Fruit fly (Drosophila melanogaster): ENCODE results near the gene kst.
A peak's percentile ranks its signal among the peaks of the same experiment; 100 is the strongest.

Gene kst

DNA sequence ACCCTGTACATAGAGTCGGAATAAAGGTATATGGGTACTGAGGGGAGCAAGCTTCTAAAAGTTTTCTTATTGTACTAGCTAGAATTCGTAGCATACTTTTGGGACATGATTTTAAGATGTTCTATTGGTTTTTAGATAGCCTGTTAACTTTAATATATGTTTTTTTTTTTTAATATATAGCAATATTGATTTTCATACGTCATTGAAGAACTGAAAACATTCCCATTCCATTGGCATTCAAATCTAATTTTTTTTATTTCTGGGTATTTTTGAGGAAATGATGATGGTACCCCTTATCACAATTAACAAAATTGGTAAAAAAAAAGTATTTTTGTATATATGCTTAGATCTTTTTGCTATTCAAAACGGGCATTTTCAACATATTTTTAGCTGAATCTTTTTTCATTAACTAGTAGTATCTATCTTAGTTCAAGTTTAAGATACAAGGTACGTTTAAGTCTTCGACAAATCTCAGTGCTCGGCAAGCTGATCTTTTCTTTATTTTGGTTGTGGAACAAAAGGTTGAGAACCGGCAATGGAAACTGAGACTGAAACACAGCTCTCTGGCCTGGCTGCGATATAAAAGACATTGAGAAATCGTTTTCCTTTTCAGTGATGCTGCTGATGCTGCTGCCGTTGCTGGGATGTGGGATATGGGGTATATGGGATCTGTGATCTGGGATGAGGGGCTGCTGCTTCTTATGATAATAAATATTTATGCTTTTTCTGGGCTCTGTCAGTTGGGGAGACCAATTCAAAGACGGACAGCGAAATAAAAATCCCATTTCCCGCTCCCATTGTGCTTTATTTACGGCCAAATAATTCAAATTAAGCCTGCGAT is 48.2 kb downstream of the kst start (continued):
- TF ChIP-seq ato (GFP tag; IDR thresholded peaks at IDR 0.05; ENCODE audit: partially characterized antibody), result no peak
- no peak for TF ChIP-seq CG11723 (GFP tag; optimal IDR thresholded peaks at IDR 0.05)
- peak; percentile 0 for TF ChIP-seq CG15696 (tag; optimal IDR thresholded peaks at IDR 0.05)
- no peak for TF ChIP-seq CG10959 (GFP tag; IDR thresholded peaks at IDR 0.05)
- peak; percentile 62 for TF ChIP-seq CG7556 (GFP tag; optimal IDR thresholded peaks at IDR 0.05)
- TF ChIP-seq Eip74EF (GFP tag; optimal IDR thresholded peaks at IDR 0.05), result no peak
- no peak for TF ChIP-seq CG17568 (GFP tag; optimal IDR thresholded peaks at IDR 0.05)
- peak in 1 of 2 experiments; percentile 47 for TF ChIP-seq eve (GFP tag; optimal IDR thresholded peaks at IDR 0.05)
- peak; percentile 58 for TF ChIP-seq tio (GFP tag; optimal IDR thresholded peaks at IDR 0.05)
- TF ChIP-seq CG5180 (GFP tag; optimal IDR thresholded peaks at IDR 0.05), result no peak
- TF ChIP-seq Hr3 (GFP tag; optimal IDR thresholded peaks at IDR 0.05), result peak; percentile 54
- TF ChIP-seq sqz (GFP tag; optimal IDR thresholded peaks at IDR 0.05), result peak; percentile 38
- no peak for TF ChIP-seq btn (GFP tag; optimal IDR thresholded peaks at IDR 0.05)
- no peak for TF ChIP-seq sens-2 (GFP tag; IDR thresholded peaks at IDR 0.05)
- TF ChIP-seq CG17359 (tag; optimal IDR thresholded peaks at IDR 0.05), result peak; percentile 46
- peak; percentile 61 for TF ChIP-seq row (GFP tag; IDR thresholded peaks at IDR 0.05)
- peak; percentile 49 for TF ChIP-seq Six4 (GFP tag; optimal IDR thresholded peaks at IDR 0.05)
- peak; percentile 70 for TF ChIP-seq CG11504 (tag; optimal IDR thresholded peaks at IDR 0.05)
- TF ChIP-seq grau (tag; optimal IDR thresholded peaks at IDR 0.05), result peak; percentile 45
- no peak for TF ChIP-seq CG12219 (GFP tag; optimal IDR thresholded peaks at IDR 0.05)
- TF ChIP-seq CG15601 (tag; optimal IDR thresholded peaks at IDR 0.05), result peak; percentile 38
- TF ChIP-seq Taf1 (GFP tag; IDR thresholded peaks at IDR 0.05), result no peak
- TF ChIP-seq Ets65A (GFP tag), result peak; percentile 89
- TF ChIP-seq Atf-2 (GFP tag; optimal IDR thresholded peaks at IDR 0.05), result no peak
- TF ChIP-seq Med (GFP tag), result peak; percentile 43
- TF ChIP-seq sisA (GFP tag; IDR thresholded peaks at IDR 0.05), result 0 out of 2 replicates have a peak, but pooled peaks have one; percentile 33
- TF ChIP-seq CG2678 (tag; optimal IDR thresholded peaks at IDR 0.05), result peak; percentile 69
- TF ChIP-seq kay (GFP tag; optimal IDR thresholded peaks at IDR 0.05), result peak; percentile 3
- no peak for TF ChIP-seq CG11085 (GFP tag; IDR thresholded peaks at IDR 0.05)
- TF ChIP-seq Meics (GFP tag; optimal IDR thresholded peaks at IDR 0.05), result peak; percentile 45
- TF ChIP-seq CG12071 (GFP tag; optimal IDR thresholded peaks at IDR 0.05), result no peak
- TF ChIP-seq pros (GFP tag; optimal IDR thresholded peaks at IDR 0.05), result peak; percentile 32
- TF ChIP-seq Poxn (GFP tag; IDR thresholded peaks at IDR 0.05), result no peak
- peak; percentile 52 for TF ChIP-seq Sox102F (GFP tag; optimal IDR thresholded peaks at IDR 0.05)
- peak; percentile 59 for TF ChIP-seq CG4424 (GFP tag; optimal IDR thresholded peaks at IDR 0.05)
- TF ChIP-seq Ptx1 (GFP tag; IDR thresholded peaks at IDR 0.05), result peak; percentile 46
- peak; percentile 86 for TF ChIP-seq CG17361 (GFP tag; IDR thresholded peaks at IDR 0.05)
- TF ChIP-seq org-1 (GFP tag; optimal IDR thresholded peaks at IDR 0.05), result no peak
- no peak for TF ChIP-seq CG3726 (GFP tag; IDR thresholded peaks at IDR 0.05)
- no peak for TF ChIP-seq HLH54F (GFP tag; optimal IDR thresholded peaks at IDR 0.05)
- TF ChIP-seq NFAT (GFP tag; IDR thresholded peaks at IDR 0.05), result peak; percentile 52; the same call in 1 of the 2 replicates
- TF ChIP-seq yki (optimal IDR thresholded peaks at IDR 0.05), result no peak
- TF ChIP-seq CG2202 (tag; optimal IDR thresholded peaks at IDR 0.05), result no peak
- peak; percentile 53 for TF ChIP-seq CG32532 (GFP tag; IDR thresholded peaks at IDR 0.05)
- TF ChIP-seq tup (GFP tag; optimal IDR thresholded peaks at IDR 0.05), result no peak
- peak; percentile 64 for TF ChIP-seq gem (tag; optimal IDR thresholded peaks at IDR 0.05)
- TF ChIP-seq CG12659 (GFP tag; optimal IDR thresholded peaks at IDR 0.05), result peak; percentile 43
- peak; percentile 11 for TF ChIP-seq CG13775 (GFP tag; optimal IDR thresholded peaks at IDR 0.05)
- TF ChIP-seq insv (GFP tag; optimal IDR thresholded peaks at IDR 0.05), result no peak
